Fruit fly (Drosophila melanogaster): ENCODE measurements around the gene EMC1.

EMC1 gene

dm6 chr3R:7892246-7893000 lies 14.7 kb downstream of the EMC1 start (continued):
- TF ChIP-seq odd (GFP tag; optimal IDR thresholded peaks at IDR 0.05) = peak; percentile 36
- no peak for TF ChIP-seq ham (GFP tag; IDR thresholded peaks at IDR 0.05)
- no peak for TF ChIP-seq CG3407 (GFP tag; optimal IDR thresholded peaks at IDR 0.05)
- TF ChIP-seq CG12155 (GFP tag; optimal IDR thresholded peaks at IDR 0.05) = no peak
- TF ChIP-seq tll (GFP tag; optimal IDR thresholded peaks at IDR 0.05) = no peak
- no peak for TF ChIP-seq CG30431 (GFP tag; optimal IDR thresholded peaks at IDR 0.05)
- no peak for TF ChIP-seq mld (GFP tag; IDR thresholded peaks at IDR 0.05; ENCODE audit: partially characterized antibody)
- TF ChIP-seq CG8089 (GFP tag; optimal IDR thresholded peaks at IDR 0.05) = no peak
- TF ChIP-seq mam (GFP tag; optimal IDR thresholded peaks at IDR 0.05) = peak; percentile 7
- peak; percentile 92 for TF ChIP-seq phol (tag; optimal IDR thresholded peaks at IDR 0.05)
- no peak for TF ChIP-seq trh (GFP tag; optimal IDR thresholded peaks at IDR 0.05)
- TF ChIP-seq Dad (GFP tag; optimal IDR thresholded peaks at IDR 0.05) = no peak
- TF ChIP-seq sd (tag; optimal IDR thresholded peaks at IDR 0.05) = peak; percentile 44
- TF ChIP-seq CG1647 (GFP tag; optimal IDR thresholded peaks at IDR 0.05) = no peak
- TF ChIP-seq Taf1 (GFP tag; IDR thresholded peaks at IDR 0.05) = peak; percentile 62
- no peak for TF ChIP-seq CG18476 (GFP tag; optimal IDR thresholded peaks at IDR 0.05)
- TF ChIP-seq Rfx (GFP tag; IDR thresholded peaks at IDR 0.05) = peak; percentile 88
- no peak for TF ChIP-seq jigr1 (GFP tag; IDR thresholded peaks at IDR 0.05)
- peak; percentile 32; the same call in 1 of the 2 replicates for TF ChIP-seq E2f1 (GFP tag; IDR thresholded peaks at IDR 0.05)
- no peak for TF ChIP-seq Ets65A (GFP tag)
- peak; percentile 31 for TF ChIP-seq CG12104 (GFP tag; optimal IDR thresholded peaks at IDR 0.05)
- peak; percentile 0 for TF ChIP-seq unpg (GFP tag; optimal IDR thresholded peaks at IDR 0.05)
- TF ChIP-seq HmgZ (tag; optimal IDR thresholded peaks at IDR 0.05) = peak; percentile 5
- TF ChIP-seq CG34422 (GFP tag; IDR thresholded peaks at IDR 0.05) = peak; percentile 59; the same call in 1 of the 3 replicates
- TF ChIP-seq CG4282 (GFP tag; optimal IDR thresholded peaks at IDR 0.05) = no peak
- TF ChIP-seq prd (optimal IDR thresholded peaks at IDR 0.05) = no peak
- TF ChIP-seq prd (GFP tag; IDR thresholded peaks at IDR 0.05) = peak; percentile 61
- no peak for TF ChIP-seq inv (GFP tag; IDR thresholded peaks at IDR 0.05; ENCODE audit: partially characterized antibody)
- no peak for TF ChIP-seq Side (GFP tag; optimal IDR thresholded peaks at IDR 0.05)
- TF ChIP-seq Antp (GFP tag; optimal IDR thresholded peaks at IDR 0.05) = no peak
- peak; percentile 56 for TF ChIP-seq D19B (GFP tag; optimal IDR thresholded peaks at IDR 0.05)
- TF ChIP-seq Sry-δ (GFP tag; optimal IDR thresholded peaks at IDR 0.05) = no peak
- peak; percentile 23 for TF ChIP-seq gcm (GFP tag; optimal IDR thresholded peaks at IDR 0.05)
- TF ChIP-seq CG1602 (GFP tag; optimal IDR thresholded peaks at IDR 0.05) = no peak
- TF ChIP-seq sug (tag; optimal IDR thresholded peaks at IDR 0.05) = no peak
- no peak for TF ChIP-seq so (GFP tag; IDR thresholded peaks at IDR 0.05)
- TF ChIP-seq gcm2 (GFP tag; optimal IDR thresholded peaks at IDR 0.05) = no peak
- no peak for TF ChIP-seq wor (GFP tag; IDR thresholded peaks at IDR 0.05)
- TF ChIP-seq al (GFP tag; IDR thresholded peaks at IDR 0.05) = peak; percentile 69
- TF ChIP-seq btn (GFP tag; optimal IDR thresholded peaks at IDR 0.05) = no peak
- TF ChIP-seq trem (tag; optimal IDR thresholded peaks at IDR 0.05) = no peak
- peak; percentile 50 for TF ChIP-seq Hmr (GFP tag; optimal IDR thresholded peaks at IDR 0.05)
- TF ChIP-seq CG13424 (tag; optimal IDR thresholded peaks at IDR 0.05) = peak; percentile 1
- peak; percentile 63; the same call in 2 of the 3 replicates for TF ChIP-seq ci (GFP tag; IDR thresholded peaks at IDR 0.05)
- no peak for TF ChIP-seq fd64A (GFP tag; optimal IDR thresholded peaks at IDR 0.05)
- TF ChIP-seq CG14860 (GFP tag; IDR thresholded peaks at IDR 0.05; ENCODE audit: partially characterized antibody) = no peak
- no peak for TF ChIP-seq CG11695 (GFP tag; IDR thresholded peaks at IDR 0.05)
- no peak for TF ChIP-seq CG31388 (GFP tag; optimal IDR thresholded peaks at IDR 0.05)
- TF ChIP-seq ap (GFP tag; IDR thresholded peaks at IDR 0.05) = no peak
- TF ChIP-seq Hr51 (GFP tag; optimal IDR thresholded peaks at IDR 0.05) = peak in 1 of 2 experiments; percentile 15
- no peak for TF ChIP-seq pb (GFP tag; optimal IDR thresholded peaks at IDR 0.05)

Data from whole organism, embryonic.